Worm (Caenorhabditis elegans): Measurements from ENCODE around the gene F54E4.2.

F54E4.2 gene

ce11 chrX:14602676-14603075 lies 26.0 kb downstream of the F54E4.2 start, which contains the start of gene eor-2 (continued):
- TF ChIP-seq sem-4 (tag; optimal IDR thresholded peaks at IDR 0.05) (peak; percentile 43), nhr-77 (tag; optimal IDR thresholded peaks at IDR 0.05) (no peak), nhr-129 (tag; optimal IDR thresholded peaks at IDR 0.05) (peak; percentile 85), lsy-2 (tag; optimal IDR thresholded peaks at IDR 0.05) (peak in 1 of 2 experiments; percentile 70), lin-39 (tag; optimal IDR thresholded peaks at IDR 0.05) (no peak), zag-1 (tag; optimal IDR thresholded peaks at IDR 0.05) (peak; percentile 15), aly-2 (tag; optimal IDR thresholded peaks at IDR 0.05) (no peak), unc-55 (GFP tag; optimal IDR thresholded peaks at IDR 0.05) (peak; percentile 45), nhr-237 (tag; optimal IDR thresholded peaks at IDR 0.05) (no peak), nhr-11 (tag; optimal IDR thresholded peaks at IDR 0.05) (no peak), mdl-1 (tag; optimal IDR thresholded peaks at IDR 0.05) (peak; percentile 63 to 94), sma-3 (GFP tag; optimal IDR thresholded peaks at IDR 0.05) (peak; percentile 72), skn-1 (tag; optimal IDR thresholded peaks at IDR 0.05) (no peak), ceh-16 (tag; optimal IDR thresholded peaks at IDR 0.05) (peak; percentile 65), ceh-82 (tag; optimal IDR thresholded peaks at IDR 0.05) (no peak), peb-1 (tag; optimal IDR thresholded peaks at IDR 0.05) (no peak), mbf-1 (tag; optimal IDR thresholded peaks at IDR 0.05) (no peak), R02D3.7 (tag; optimal IDR thresholded peaks at IDR 0.05) (no peak), ZK546.5 (tag; optimal IDR thresholded peaks at IDR 0.05) (no peak), nhr-10 (tag; optimal IDR thresholded peaks at IDR 0.05) (no peak), ztf-1 (GFP tag; conservative IDR thresholded peaks at IDR 0.05) (no peak), nhr-6 (tag; optimal IDR thresholded peaks at IDR 0.05) (peak; percentile 28), lin-11 (tag; optimal IDR thresholded peaks at IDR 0.05) (peak; percentile 30), crh-2 (tag; optimal IDR thresholded peaks at IDR 0.05) (peak; percentile 87), dmd-4 (tag; optimal IDR thresholded peaks at IDR 0.05) (no peak), unc-62 (GFP tag; optimal IDR thresholded peaks at IDR 0.05) (no peak), fos-1 (tag; optimal IDR thresholded peaks at IDR 0.05) (peak; percentile 88), nhr-21 (tag; optimal IDR thresholded peaks at IDR 0.05) (peak; percentile 80)

DNA sequence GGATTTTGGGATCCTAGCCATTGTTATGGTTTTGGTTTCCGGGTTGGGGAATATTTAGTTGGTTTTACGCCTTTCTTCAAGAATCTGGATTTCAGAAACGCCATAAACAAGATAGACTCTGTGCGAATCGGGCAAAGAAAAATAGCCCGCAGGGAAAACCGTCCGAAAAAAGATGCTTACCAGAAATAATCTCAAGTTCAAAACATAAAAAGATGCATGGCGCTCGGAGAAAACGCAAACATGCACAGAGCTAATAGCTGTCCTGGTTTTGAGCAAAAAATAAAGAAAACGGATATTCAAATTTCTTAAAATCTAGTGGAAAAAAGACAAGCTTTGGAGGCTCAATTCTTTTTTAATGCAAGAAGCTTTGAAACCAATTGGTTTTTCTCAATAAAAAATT lies 29.5 kb downstream of the F54E4.2 start, which contains the start of gene C44H4.6:
Gene C44H4.6, minus strand, starts transcription at position 101 of the 400 bp plus-strand sequence.
- TF ChIP-seq mab-5 (tag; optimal IDR thresholded peaks at IDR 0.05) (no peak), sma-9 (GFP tag; optimal IDR thresholded peaks at IDR 0.05) (no peak), sma-9 (tag; optimal IDR thresholded peaks at IDR 0.05) (no peak), unc-55 (GFP tag; optimal IDR thresholded peaks at IDR 0.05) (no peak)

DNA sequence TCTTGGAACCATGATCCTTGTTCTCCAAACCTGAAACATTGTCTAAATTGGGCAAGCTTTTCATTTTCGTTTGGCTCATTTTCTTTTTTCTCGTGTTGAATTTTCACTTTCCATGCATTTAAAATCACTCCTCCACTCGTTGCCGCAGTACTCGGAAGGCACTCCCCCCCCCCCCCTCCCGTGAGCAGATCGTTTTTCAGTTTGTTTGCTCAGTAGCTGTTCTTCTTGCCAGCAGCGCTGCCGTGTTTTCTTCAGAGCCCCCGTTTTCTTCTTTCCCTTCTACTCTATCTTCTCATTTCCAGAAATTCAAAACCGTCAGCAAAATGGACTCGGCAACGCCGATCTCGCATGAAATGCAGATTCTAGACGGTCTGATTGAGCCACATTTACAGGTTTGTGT lies 33.9 kb downstream of the F54E4.2 start, which contains the start of gene C44H4.8:
Gene C44H4.8, plus strand, starts transcription at position 301 of the 400 bp plus-strand sequence.
- TF ChIP-seq alr-1 (tag; optimal IDR thresholded peaks at IDR 0.05), result no peak
- TF ChIP-seq ama-1 (optimal IDR thresholded peaks at IDR 0.05), result no peak
- TF ChIP-seq peb-1 (tag; optimal IDR thresholded peaks at IDR 0.05), result no peak
- TF ChIP-seq Y55F3AM.14 (GFP tag; optimal IDR thresholded peaks at IDR 0.05), result no peak
- no peak for TF ChIP-seq nhr-77 (tag; optimal IDR thresholded peaks at IDR 0.05)
- no peak for TF ChIP-seq sem-4 (tag; optimal IDR thresholded peaks at IDR 0.05)
- no peak for TF ChIP-seq elt-1 (tag; optimal IDR thresholded peaks at IDR 0.05)
- TF ChIP-seq sma-9 (GFP tag; optimal IDR thresholded peaks at IDR 0.05), result no peak
- TF ChIP-seq sma-9 (tag; optimal IDR thresholded peaks at IDR 0.05), result no peak
- TF ChIP-seq zag-1 (tag; optimal IDR thresholded peaks at IDR 0.05), result no peak
- no peak for TF ChIP-seq nhr-6 (tag; optimal IDR thresholded peaks at IDR 0.05)
- TF ChIP-seq nhr-129 (tag; optimal IDR thresholded peaks at IDR 0.05), result no peak
- no peak for TF ChIP-seq ztf-1 (GFP tag; conservative IDR thresholded peaks at IDR 0.05)
- no peak for TF ChIP-seq blmp-1 (tag; optimal IDR thresholded peaks at IDR 0.05; ENCODE audit: insufficient read depth)
- TF ChIP-seq lin-11 (tag; optimal IDR thresholded peaks at IDR 0.05), result no peak
- no peak for TF ChIP-seq ZK546.5 (tag; optimal IDR thresholded peaks at IDR 0.05)

DNA sequence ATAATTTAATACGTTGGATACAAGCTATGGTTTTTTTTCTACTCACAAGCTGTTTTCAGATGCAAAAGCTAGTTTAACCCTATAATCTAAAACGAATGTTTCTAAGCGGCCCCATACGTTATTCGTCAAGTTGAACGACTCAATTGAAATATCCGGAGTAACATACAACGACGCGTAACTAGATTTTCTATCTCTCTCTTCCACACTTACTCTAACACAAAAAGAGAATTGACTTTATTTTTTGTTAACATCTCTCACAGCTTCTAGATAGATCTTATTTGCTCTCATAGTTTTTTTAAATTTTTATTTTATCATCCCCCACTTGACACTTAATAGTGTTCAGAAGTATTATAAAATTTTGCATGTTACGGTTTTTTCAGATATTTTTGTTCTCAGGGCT lies 35.5 kb downstream of the F54E4.2 start:
- TF ChIP-seq sem-4 (tag; optimal IDR thresholded peaks at IDR 0.05) (peak; percentile 8), Y55F3AM.14 (GFP tag; optimal IDR thresholded peaks at IDR 0.05) (no peak), blmp-1 (tag; optimal IDR thresholded peaks at IDR 0.05; ENCODE audit: insufficient read depth) (no peak)

Data from whole organism, L2 larva.